Worm (Caenorhabditis elegans) whole organism, L2 larva: ENCODE data around the gene ZK418.11.

ENCODE experiments used
- ceh-82 ChIP-seq: fragments of 150-350 bp; optimal IDR thresholded peaks from 2 replicates; lab custom pipeline; 2014; ENCODE audit warnings: missing biosample characterization, missing genetic modification characterization
- nhr-25 ChIP-seq: fragments of 150-350 bp; sonication (generic microtip); optimal IDR thresholded peaks from 3 replicates; lab custom pipeline; 2014; ENCODE audit warnings: missing biosample characterization, missing genetic modification characterization
- nhr-77 ChIP-seq: fragments of 150-350 bp; optimal IDR thresholded peaks from 2 replicates; lab custom pipeline; 2014; ENCODE audit warnings: missing biosample characterization, missing genetic modification characterization
- zag-1 ChIP-seq: fragments of 150-350 bp; optimal IDR thresholded peaks from 2 replicates; lab custom pipeline; 2014; ENCODE audit warnings: missing biosample characterization, missing genetic modification characterization

DNA sequence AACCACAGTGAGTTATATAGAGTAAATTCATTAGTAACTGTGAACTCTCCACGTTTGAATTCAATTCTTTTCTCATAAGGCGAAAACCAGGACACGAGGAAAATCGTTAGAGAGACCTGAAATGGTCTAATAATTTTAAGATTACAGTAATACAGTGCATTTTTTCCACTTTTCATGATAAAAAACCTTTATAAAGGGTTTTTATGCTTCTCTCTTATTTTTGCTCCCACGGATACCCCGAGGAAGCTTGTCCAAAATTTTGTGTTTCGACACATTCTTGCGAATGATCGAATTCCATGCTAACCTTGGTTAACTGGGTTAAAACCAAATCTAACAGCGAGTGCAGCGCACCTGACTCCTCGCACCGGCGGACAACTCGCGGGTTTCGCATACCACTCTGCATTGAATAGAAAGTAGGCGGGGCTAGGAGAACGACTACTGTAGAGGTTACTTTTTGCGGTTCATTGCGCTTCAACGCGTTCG lies 40.2 kb downstream of the ZK418.11 start:
- TF ChIP-seq nhr-77 (tag; lab: Kevin White, UChicago) (no peak), ceh-82 (tag; lab: Kevin White, UChicago) (no peak), zag-1 (tag; lab: Kevin White, UChicago) (no peak), nhr-25 (tag; lab: Kevin White, UChicago) (no peak)
